Fruit fly (Drosophila melanogaster) whole organism, pupa: Measurements from ENCODE around the gene CG32106.

Source experiments
- CG10348 ChIP-seq: fragments of 200-800 bp; sonication (Bioruptor generic); IDR thresholded peaks from 2 replicates; pipeline ENCODE4 v1.3.6; 2022; ENCODE audit warnings: missing biosample characterization, missing genetic modification characterization
- CG13204 ChIP-seq: fragments of 200-800 bp; sonication (Bioruptor generic); optimal IDR thresholded peaks from 2 replicates; lab custom pipeline; 2018; ENCODE audit warnings: missing biosample characterization, mild to moderate bottlenecking, missing genetic modification characterization, moderate library complexity
- CG15710 ChIP-seq: fragments of 200-800 bp; sonication (Bioruptor generic); optimal IDR thresholded peaks from 2 replicates; lab custom pipeline; 2018; ENCODE audit warnings: missing biosample characterization, mild to moderate bottlenecking, missing genetic modification characterization, moderate library complexity
- CG32121 ChIP-seq: fragments of 200-800 bp; sonication (Bioruptor generic); IDR thresholded peaks from 2 replicates; pipeline ENCODE4 v1.3.6; 2022; ENCODE audit warnings: missing biosample characterization, missing genetic modification characterization
- CG4496 ChIP-seq: fragments of 200-800 bp; sonication (Bioruptor generic); IDR thresholded peaks from 3 replicates; pipeline ENCODE4 v1.3.6; 2022; ENCODE audit warnings: missing biosample characterization, missing genetic modification characterization
- CG8301 ChIP-seq: fragments of 200-800 bp; sonication (Bioruptor generic); optimal IDR thresholded peaks from 2 replicates; lab custom pipeline; 2018; ENCODE audit warnings: missing biosample characterization, mild to moderate bottlenecking, missing genetic modification characterization
- CG9948 ChIP-seq: fragments of 200-800 bp; sonication (Bioruptor generic); optimal IDR thresholded peaks from 2 replicates; lab custom pipeline; 2018; ENCODE audit warnings: missing biosample characterization, mild to moderate bottlenecking, missing genetic modification characterization, moderate library complexity
- EcR ChIP-seq: fragments of 200-800 bp; sonication (Bioruptor generic); optimal IDR thresholded peaks from 3 replicates; lab custom pipeline; 2019; ENCODE audit warnings: missing biosample characterization, missing genetic modification characterization, mild to moderate bottlenecking, moderate library complexity, missing genetic modification reagents
- Pif1A ChIP-seq: fragments of 200-800 bp; sonication (Bioruptor generic); optimal IDR thresholded peaks from 3 replicates; lab custom pipeline; 2016; ENCODE audit warnings: missing biosample characterization, missing genetic modification characterization
- Pif1B ChIP-seq: fragments of 200-800 bp; sonication (Bioruptor generic); optimal IDR thresholded peaks from 3 replicates; lab custom pipeline; 2016; ENCODE audit warnings: missing biosample characterization, missing genetic modification characterization
- fd96Ca ChIP-seq: fragments of 200-800 bp; sonication (Bioruptor generic); IDR thresholded peaks from 3 replicates; pipeline ENCODE4 v1.3.6; 2022; ENCODE audit warnings: missing biosample characterization, missing genetic modification characterization
- gl ChIP-seq: fragments of 200-800 bp; sonication (Bioruptor generic); optimal IDR thresholded peaks from 2 replicates; lab custom pipeline; 2018; ENCODE audit warnings: missing biosample characterization, mild to moderate bottlenecking, missing genetic modification characterization
- rn ChIP-seq: fragments of 200-800 bp; sonication (Bioruptor generic); IDR thresholded peaks from 2 replicates; pipeline ENCODE4 v1.3.6; 2022; ENCODE audit warnings: missing biosample characterization, missing genetic modification characterization

- TF ChIP-seq fd96Ca (GFP tag; lab: Robert Waterston, UW) (no peak), CG4496 (GFP tag; lab: Robert Waterston, UW) (no peak), EcR (GFP tag; lab: Kevin White, UChicago) (no peak), CG9948 (tag; lab: Kevin White, UChicago) (no peak), CG13204 (no peak), gl (tag; lab: Kevin White, UChicago) (no peak), CG10348 (GFP tag; lab: Robert Waterston, UW) (no peak), Pif1B (no peak), CG15710 (no peak), CG8301 (tag; lab: Kevin White, UChicago) (no peak), CG32121 (no peak), Pif1A (GFP tag; lab: Kevin White, UChicago) (no peak), rn (GFP tag; lab: Robert Waterston, UW) (no peak)
Measured at dm6 chr3L:12791679-12792229, 13.2 kb upstream of the CG32106 start.
